Fruit fly (Drosophila melanogaster) whole organism, embryonic: ENCODE data around the gene Tengl3.
A peak's percentile ranks its signal among the peaks of the same experiment; 100 is the strongest.

ENCODE experiments used
- CG1024 ChIP-seq: fragments of 200-800 bp; sonication (Bioruptor generic); IDR thresholded peaks from 2 replicates; pipeline ENCODE4 v1.3.6; 2022; ENCODE audit warnings: missing biosample characterization, missing genetic modification characterization
- CG10543 ChIP-seq: fragments of 200-800 bp; sonication (Bioruptor generic); optimal IDR thresholded peaks from 3 replicates; lab custom pipeline; 2017; ENCODE audit warnings: missing biosample characterization, mild to moderate bottlenecking, missing genetic modification characterization, moderate library complexity
- CG10565 ChIP-seq: fragments of 200-800 bp; sonication (Bioruptor generic); optimal IDR thresholded peaks from 3 replicates; lab custom pipeline; 2016; ENCODE audit warnings: missing biosample characterization, mild to moderate bottlenecking, missing genetic modification characterization
- CG11723 ChIP-seq: fragments of 200-800 bp; sonication (Bioruptor generic); optimal IDR thresholded peaks from 2 replicates; lab custom pipeline; 2017; ENCODE audit warnings: missing biosample characterization, mild to moderate bottlenecking, missing genetic modification characterization
- CG12299 ChIP-seq: fragments of 200-800 bp; sonication (Bioruptor generic); optimal IDR thresholded peaks from 2 replicates; lab custom pipeline; 2018; ENCODE audit warnings: missing biosample characterization, mild to moderate bottlenecking, missing genetic modification characterization
- CG12659 ChIP-seq: fragments of 200-800 bp; sonication (Bioruptor generic); optimal IDR thresholded peaks from 3 replicates; lab custom pipeline; 2017; ENCODE audit warnings: mild to moderate bottlenecking, missing biosample characterization, missing genetic modification reagents, missing genetic modification characterization
- CG13624 ChIP-seq: fragments of 200-800 bp; sonication (Bioruptor generic); optimal IDR thresholded peaks from 2 replicates; lab custom pipeline; 2016; ENCODE audit warnings: missing biosample characterization, missing genetic modification characterization
- CG17186 ChIP-seq: fragments of 200-800 bp; sonication (Bioruptor generic); optimal IDR thresholded peaks from 3 replicates; lab custom pipeline; 2017; ENCODE audit warnings: missing biosample characterization, missing genetic modification reagents, missing genetic modification characterization
- CG17361 ChIP-seq: fragments of 200-800 bp; sonication (Bioruptor generic); IDR thresholded peaks from 3 replicates; pipeline ENCODE4 v1.3.6; 2022; ENCODE audit warnings: missing biosample characterization, missing genetic modification characterization
- CG17568 ChIP-seq: fragments of 200-800 bp; sonication (Bioruptor generic); optimal IDR thresholded peaks from 2 replicates; lab custom pipeline; 2018; ENCODE audit warnings: missing biosample characterization, mild to moderate bottlenecking, missing genetic modification characterization, moderate library complexity
- CG2712 ChIP-seq: fragments of 200-800 bp; optimal IDR thresholded peaks from 3 replicates; lab custom pipeline; 2019; ENCODE audit warnings: missing biosample characterization, mild to moderate bottlenecking, missing genetic modification characterization, moderate library complexity
- CG2875 ChIP-seq: fragments of 200-800 bp; sonication (Bioruptor generic); optimal IDR thresholded peaks from 2 replicates; lab custom pipeline; 2017; ENCODE audit warnings: missing biosample characterization, mild to moderate bottlenecking, missing genetic modification characterization, missing genetic modification reagents
- CG3407 ChIP-seq: fragments of 200-800 bp; sonication (Bioruptor generic); optimal IDR thresholded peaks from 2 replicates; lab custom pipeline; 2018; ENCODE audit warnings: missing biosample characterization, mild to moderate bottlenecking, missing genetic modification characterization
- CG42726 ChIP-seq: fragments of 200-800 bp; sonication (Bioruptor generic); IDR thresholded peaks from 2 replicates; pipeline ENCODE4 v1.3.6; 2022; ENCODE audit warnings: missing biosample characterization, missing genetic modification characterization; ENCODE audit not compliant: partially characterized antibody
- CG4424 ChIP-seq: fragments of 200-800 bp; sonication (Bioruptor generic); optimal IDR thresholded peaks from 3 replicates; lab custom pipeline; 2016; ENCODE audit warnings: missing biosample characterization, missing genetic modification characterization
- CG5245 ChIP-seq: fragments of 200-800 bp; sonication (Bioruptor generic); optimal IDR thresholded peaks from 3 replicates; lab custom pipeline; 2016; ENCODE audit warnings: missing biosample characterization, missing genetic modification characterization
- CG7357 ChIP-seq: fragments of 200-800 bp; sonication (Bioruptor generic); IDR thresholded peaks from 3 replicates; pipeline ENCODE4 v1.3.6; 2022; ENCODE audit warnings: missing biosample characterization, missing genetic modification characterization
- CG7786 ChIP-seq: fragments of 200-800 bp; sonication (Bioruptor generic); optimal IDR thresholded peaks from 2 replicates; lab custom pipeline; 2016; ENCODE audit warnings: missing biosample characterization, missing genetic modification characterization
- Chrac-16 ChIP-seq: fragments of 200-800 bp; sonication (Bioruptor generic); optimal IDR thresholded peaks from 3 replicates; lab custom pipeline; 2016; ENCODE audit warnings: missing biosample characterization, missing genetic modification characterization
- Doc3 ChIP-seq: fragments of 200-800 bp; sonication (Bioruptor generic); IDR thresholded peaks from 3 replicates; pipeline ENCODE4 v1.3.6; 2022; ENCODE audit warnings: missing biosample characterization, missing genetic modification characterization; ENCODE audit not compliant: partially characterized antibody
- Eip74EF ChIP-seq, 2 experiments: fragments of 200-800 bp in 1 of 2; fragments of >200 bp in 1 of 2; sonication (Bioruptor generic) in 1 of 2; optimal IDR thresholded peaks; 2 replicates each; lab custom pipeline; 2017 to 2019; ENCODE audit warnings: missing biosample characterization in 2 of 2, missing genetic modification characterization in 2 of 2, mild to moderate bottlenecking in 1 of 2, moderate library complexity in 1 of 2
- Fer2 ChIP-seq: fragments of 200-800 bp; sonication (Bioruptor generic); optimal IDR thresholded peaks from 2 replicates; lab custom pipeline; 2018; ENCODE audit warnings: missing biosample characterization, mild to moderate bottlenecking, missing genetic modification characterization, moderate library complexity
- H2.0 ChIP-seq: fragments of 200-800 bp; sonication (Bioruptor generic); IDR thresholded peaks from 2 replicates; pipeline ENCODE4 v1.3.6; 2022; ENCODE audit warnings: missing biosample characterization, missing genetic modification characterization
- HLH54F ChIP-seq: fragments of 200-800 bp; sonication (Bioruptor generic); optimal IDR thresholded peaks from 3 replicates; lab custom pipeline; 2016; ENCODE audit warnings: missing biosample characterization, missing genetic modification characterization
- Hey ChIP-seq: fragments of 200-800 bp; sonication (Bioruptor generic); optimal IDR thresholded peaks from 3 replicates; lab custom pipeline; 2018; ENCODE audit warnings: missing biosample characterization, mild to moderate bottlenecking, missing genetic modification characterization
- Hmx ChIP-seq: fragments of 200-800 bp; sonication (Bioruptor generic); optimal IDR thresholded peaks from 2 replicates; lab custom pipeline; 2016; ENCODE audit warnings: missing biosample characterization, missing genetic modification characterization
- Pdp1 ChIP-seq, 2 experiments: fragments of 200-800 bp; sonication (Bioruptor generic); optimal IDR thresholded peaks; 3 replicates each; lab custom pipeline; 2016; ENCODE audit warnings: missing biosample characterization in 2 of 2, missing genetic modification characterization in 2 of 2, mild to moderate bottlenecking in 1 of 2, moderate library complexity in 1 of 2
- Six4 ChIP-seq: fragments of 200-800 bp; sonication (Bioruptor generic); optimal IDR thresholded peaks from 2 replicates; lab custom pipeline; 2016; ENCODE audit warnings: missing biosample characterization, missing genetic modification characterization
- Sox102F ChIP-seq: fragments of 200-800 bp; sonication (Bioruptor generic); optimal IDR thresholded peaks from 2 replicates; lab custom pipeline; 2018; ENCODE audit warnings: missing biosample characterization, mild to moderate bottlenecking, missing genetic modification characterization, moderate library complexity
- TFAM ChIP-seq: fragments of 200-800 bp; sonication (Bioruptor generic); optimal IDR thresholded peaks from 2 replicates; lab custom pipeline; 2017; ENCODE audit warnings: missing biosample characterization, missing genetic modification characterization, inconsistent platforms
- Trl ChIP-seq, 3 experiments: fragments of >200 bp in 2 of 3; fragments of 200-800 bp in 1 of 3; sonication (Bioruptor generic) in 1 of 3; optimal IDR thresholded peaks; 2 replicates in 1 of 3; 3 replicates in 2 of 3; lab custom pipeline; 2016 to 2017; ENCODE audit warnings: missing biosample characterization in 1 of 3, missing genetic modification characterization in 1 of 3
- abd-A ChIP-seq: fragments of 200-800 bp; sonication (Bioruptor generic); optimal IDR thresholded peaks from 3 replicates; lab custom pipeline; 2019; ENCODE audit warnings: missing biosample characterization, mild to moderate bottlenecking, missing genetic modification characterization, moderate library complexity
- cas ChIP-seq: fragments of 200-800 bp; sonication (Bioruptor generic); IDR thresholded peaks from 2 replicates; pipeline ENCODE4 v1.3.6; 2022; ENCODE audit warnings: missing biosample characterization, missing genetic modification characterization
- crol ChIP-seq: fragments of 200-800 bp; sonication (Bioruptor generic); IDR thresholded peaks from 2 replicates; pipeline ENCODE4 v1.3.6; 2022; ENCODE audit warnings: missing biosample characterization, missing genetic modification characterization
- gfzf ChIP-seq: fragments of 200-800 bp; sonication (Bioruptor generic); optimal IDR thresholded peaks from 2 replicates; lab custom pipeline; 2016; ENCODE audit warnings: missing biosample characterization, mild to moderate bottlenecking, missing genetic modification characterization, moderate library complexity
- ham ChIP-seq: fragments of 200-800 bp; sonication (Bioruptor generic); IDR thresholded peaks from 2 replicates; pipeline ENCODE4 v1.3.6; 2022; ENCODE audit warnings: missing biosample characterization, missing genetic modification characterization
- jing ChIP-seq: fragments of 200-800 bp; sonication (Bioruptor generic); optimal IDR thresholded peaks from 2 replicates; lab custom pipeline; 2018; ENCODE audit warnings: missing biosample characterization, mild to moderate bottlenecking, missing genetic modification characterization
- lmd ChIP-seq: fragments of 200-800 bp; sonication (Bioruptor generic); IDR thresholded peaks from 2 replicates; pipeline ENCODE4 v1.3.6; 2022; ENCODE audit warnings: missing biosample characterization, missing genetic modification characterization
- org-1 ChIP-seq: fragments of 200-800 bp; sonication (Bioruptor generic); optimal IDR thresholded peaks from 2 replicates; lab custom pipeline; 2017; ENCODE audit warnings: missing biosample characterization, missing genetic modification characterization
- pb ChIP-seq: fragments of 200-800 bp; sonication (Bioruptor generic); optimal IDR thresholded peaks from 3 replicates; lab custom pipeline; 2016; ENCODE audit warnings: missing biosample characterization, missing genetic modification characterization
- psq ChIP-seq: fragments of 200-800 bp; sonication (Bioruptor generic); optimal IDR thresholded peaks from 2 replicates; lab custom pipeline; 2017; ENCODE audit warnings: missing biosample characterization, missing genetic modification characterization
- sima ChIP-seq: fragments of 200-800 bp; sonication (Bioruptor generic); optimal IDR thresholded peaks from 2 replicates; lab custom pipeline; 2016; ENCODE audit warnings: missing biosample characterization, missing genetic modification characterization
- slbo ChIP-seq: fragments of 200-800 bp; sonication (Bioruptor generic); IDR thresholded peaks from 2 replicates; pipeline ENCODE4 v1.3.6; 2022; ENCODE audit warnings: missing biosample characterization, missing genetic modification characterization
- slou ChIP-seq: fragments of 200-800 bp; sonication (Bioruptor generic); optimal IDR thresholded peaks from 3 replicates; lab custom pipeline; 2016; ENCODE audit warnings: missing biosample characterization, missing genetic modification characterization
- sna ChIP-seq: fragments of 200-800 bp; sonication (Bioruptor generic); IDR thresholded peaks from 2 replicates; pipeline ENCODE4 v1.3.6; 2022; ENCODE audit warnings: missing biosample characterization, missing genetic modification characterization; ENCODE audit not compliant: partially characterized antibody
- stc ChIP-seq: fragments of 200-800 bp; sonication (Bioruptor generic); IDR thresholded peaks from 2 replicates; pipeline ENCODE4 v1.3.6; 2022; ENCODE audit warnings: missing biosample characterization, missing genetic modification characterization
- tin ChIP-seq: fragments of 200-800 bp; sonication (Bioruptor generic); optimal IDR thresholded peaks from 3 replicates; lab custom pipeline; 2016; ENCODE audit warnings: missing biosample characterization, missing genetic modification characterization
- zfh2 ChIP-seq: fragments of 200-800 bp; sonication (Bioruptor generic); optimal IDR thresholded peaks from 2 replicates; lab custom pipeline; 2016; ENCODE audit warnings: missing biosample characterization, missing genetic modification characterization

Tengl3 gene

DNA sequence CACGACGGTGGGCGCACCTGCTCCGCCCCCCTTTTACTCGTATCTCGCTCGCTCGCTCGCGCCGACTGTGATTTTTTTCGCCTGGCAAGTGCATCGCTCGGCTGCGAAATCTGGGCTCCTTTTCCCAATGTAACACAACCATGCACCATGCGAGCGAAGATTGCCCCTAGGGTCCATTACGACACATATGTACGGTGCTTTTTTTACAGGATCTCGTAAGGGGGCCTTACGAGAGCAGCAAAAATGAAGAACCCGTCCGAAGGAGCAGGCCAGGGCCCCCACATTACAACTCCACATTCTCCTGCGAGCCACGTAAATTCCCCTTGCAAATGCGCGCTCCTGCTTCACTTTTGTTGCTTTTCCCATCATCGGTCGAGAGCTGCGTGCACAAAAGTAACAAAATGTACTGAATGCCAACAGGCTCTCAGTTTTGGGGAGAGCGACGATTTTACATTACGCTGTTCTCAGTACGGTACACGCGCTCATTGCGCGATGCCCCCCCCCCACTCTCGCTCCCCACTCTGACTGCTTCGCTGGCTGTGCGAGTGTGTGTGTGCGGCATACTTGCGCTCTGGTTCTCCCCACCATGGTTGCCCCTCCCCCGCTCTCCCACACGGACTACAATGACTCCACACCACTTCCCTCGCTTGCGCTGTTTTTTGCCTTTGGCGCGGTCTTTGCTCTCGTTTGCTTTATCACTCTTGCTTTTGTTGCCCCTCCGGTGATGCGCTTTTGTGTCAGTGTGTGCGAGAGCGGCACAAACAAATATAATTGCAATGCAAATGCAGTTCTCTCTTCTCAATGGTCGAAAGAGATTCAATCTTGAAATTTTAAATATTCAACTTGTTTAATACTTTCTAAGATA, 35.0 kb downstream of the Tengl3 start (continued):
- TF ChIP-seq tin (GFP tag; lab: Kevin White, UChicago) (no peak), CG10565 (GFP tag; lab: Kevin White, UChicago) (no peak), zfh2 (GFP tag; lab: Kevin White, UChicago) (no peak), org-1 (GFP tag; lab: Kevin White, UChicago) (no peak), cas (GFP tag; lab: Robert Waterston, UW) (no peak), abd-A (tag; lab: Kevin White, UChicago) (peak; percentile 88), slou (GFP tag; lab: Kevin White, UChicago) (no peak), H2.0 (no peak), CG11723 (GFP tag; lab: Kevin White, UChicago) (peak; percentile 8), CG7786 (no peak), lmd (GFP tag; lab: Robert Waterston, UW) (no peak), Pdp1 (GFP tag; optimal IDR thresholded peaks at IDR 0.05; lab: Kevin White, UChicago) (peak in 1 of 2 experiments; percentile 37), CG17568 (no peak), CG42726 (no peak), jing (GFP tag; lab: Kevin White, UChicago) (no peak), CG13624 (GFP tag; lab: Kevin White, UChicago) (no peak), HLH54F (GFP tag; lab: Kevin White, UChicago) (no peak), Eip74EF (GFP tag; optimal IDR thresholded peaks at IDR 0.05; lab: Kevin White, UChicago) (no peak), Sox102F (GFP tag; lab: Kevin White, UChicago) (no peak), sima (GFP tag; lab: Kevin White, UChicago) (no peak), Fer2 (no peak), Doc3 (GFP tag; lab: Robert Waterston, UW) (no peak), CG5245 (GFP tag; lab: Kevin White, UChicago) (no peak), CG2712 (tag; lab: Kevin White, UChicago) (peak; percentile 27), CG10543 (peak; percentile 53), TFAM (no peak), CG3407 (GFP tag; lab: Kevin White, UChicago) (no peak), slbo (GFP tag; lab: Robert Waterston, UW) (0 out of 2 replicates have a peak, but pooled peaks have one; percentile 17), Chrac-16 (GFP tag; lab: Kevin White, UChicago) (no peak), Hey (tag; lab: Kevin White, UChicago) (peak; percentile 41), CG7357 (no peak), Trl (optimal IDR thresholded peaks at IDR 0.05; lab: Kevin White, UChicago) (peak; percentile 62 to 69), Trl (GFP tag; optimal IDR thresholded peaks at IDR 0.05; lab: Kevin White, UChicago) (no peak), crol (GFP tag; lab: Robert Waterston, UW) (peak; percentile 100), CG1024 (GFP tag; lab: Robert Waterston, UW) (no peak), CG12659 (GFP tag; lab: Kevin White, UChicago) (no peak), gfzf (GFP tag; lab: Kevin White, UChicago) (no peak), Hmx (GFP tag; lab: Kevin White, UChicago) (no peak), pb (GFP tag; lab: Kevin White, UChicago) (no peak), CG17186 (GFP tag; lab: Kevin White, UChicago) (peak; percentile 19), psq (GFP tag; lab: Kevin White, UChicago) (peak; percentile 28), Six4 (GFP tag; lab: Kevin White, UChicago) (no peak), CG12299 (tag; lab: Kevin White, UChicago) (no peak), CG4424 (GFP tag; lab: Kevin White, UChicago) (no peak), ham (GFP tag; lab: Robert Waterston, UW) (no peak), CG2875 (GFP tag; lab: Kevin White, UChicago) (no peak), sna (GFP tag; lab: Robert Waterston, UW) (peak; percentile 38; the same call in 1 of the 2 replicates), CG17361 (GFP tag; lab: Robert Waterston, UW) (no peak), stc (GFP tag; lab: Robert Waterston, UW) (no peak)
